Fruit fly (Drosophila melanogaster): Measurements from ENCODE around the gene CG42367.

The CG42367 gene

dm6 chr2L:9966983-9967737 lies 36.8 kb downstream of the CG42367 start, which contains the start of the genes Dref and RpL13 (continued):
- TF ChIP-seq CG8290 (GFP tag; optimal IDR thresholded peaks at IDR 0.05), result peak; percentile 67
- peak; percentile 87 to 92 for TF ChIP-seq CG8290 (tag; optimal IDR thresholded peaks at IDR 0.05)
- TF ChIP-seq Spps (tag; optimal IDR thresholded peaks at IDR 0.05), result peak; percentile 74
- peak; percentile 80 for TF ChIP-seq CG30403 (GFP tag; optimal IDR thresholded peaks at IDR 0.05)
- peak; percentile 61 for TF ChIP-seq da (GFP tag; optimal IDR thresholded peaks at IDR 0.05)
- TF ChIP-seq Asciz (GFP tag; optimal IDR thresholded peaks at IDR 0.05), result peak; percentile 92
- peak; percentile 65 for TF ChIP-seq vfl (GFP tag; optimal IDR thresholded peaks at IDR 0.05)
- TF ChIP-seq sens (GFP tag), result peak; percentile 97
- TF ChIP-seq CG43689 (GFP tag; IDR thresholded peaks at IDR 0.05), result peak; percentile 63
- peak; percentile 96 for TF ChIP-seq CG2116 (GFP tag; optimal IDR thresholded peaks at IDR 0.05)
- TF ChIP-seq CG2875 (GFP tag; optimal IDR thresholded peaks at IDR 0.05), result peak; percentile 91
- peak; percentile 55 for TF ChIP-seq CG15696 (tag; optimal IDR thresholded peaks at IDR 0.05)
- TF ChIP-seq HLH3B (GFP tag; IDR thresholded peaks at IDR 0.05), result peak; percentile 52; the same call in 1 of the 2 replicates
- peak; percentile 81 for TF ChIP-seq dmrt99B (tag; optimal IDR thresholded peaks at IDR 0.05)
- peak; percentile 73 for TF ChIP-seq Dp (GFP tag; optimal IDR thresholded peaks at IDR 0.05)
- TF ChIP-seq ci (GFP tag; IDR thresholded peaks at IDR 0.05), result peak; percentile 98
- peak; percentile 91 for TF ChIP-seq org-1 (GFP tag; optimal IDR thresholded peaks at IDR 0.05)
- no peak for TF ChIP-seq abd-A (tag; optimal IDR thresholded peaks at IDR 0.05)
- peak; percentile 51 for TF ChIP-seq CG8944 (GFP tag; optimal IDR thresholded peaks at IDR 0.05)
- TF ChIP-seq CG3065 (GFP tag; optimal IDR thresholded peaks at IDR 0.05), result peak; percentile 51
- peak; percentile 64 for TF ChIP-seq Bdp1 (GFP tag; optimal IDR thresholded peaks at IDR 0.05)
- TF ChIP-seq lab (GFP tag; optimal IDR thresholded peaks at IDR 0.05), result peak; percentile 96
- TF ChIP-seq wor (GFP tag; IDR thresholded peaks at IDR 0.05), result no peak
- TF ChIP-seq Abd-B (GFP tag; optimal IDR thresholded peaks at IDR 0.05), result peak; percentile 74
- TF ChIP-seq CG11504 (tag; optimal IDR thresholded peaks at IDR 0.05), result no peak
- TF ChIP-seq Taf1 (GFP tag; IDR thresholded peaks at IDR 0.05), result no peak; the same call in 1 of the 2 replicates
- peak; percentile 60 for TF ChIP-seq oc (tag; optimal IDR thresholded peaks at IDR 0.05)
- TF ChIP-seq lov (optimal IDR thresholded peaks at IDR 0.05), result no peak
- peak; percentile 96 for TF ChIP-seq lov (GFP tag; IDR thresholded peaks at IDR 0.05)
- TF ChIP-seq CG6175 (GFP tag; IDR thresholded peaks at IDR 0.05), result peak; percentile 79
- TF ChIP-seq trem (tag; optimal IDR thresholded peaks at IDR 0.05), result peak; percentile 85
- TF ChIP-seq CG10654 (GFP tag; optimal IDR thresholded peaks at IDR 0.05), result peak; percentile 79
- TF ChIP-seq luna (GFP tag; optimal IDR thresholded peaks at IDR 0.05), result peak; percentile 79
- TF ChIP-seq bab2 (GFP tag; optimal IDR thresholded peaks at IDR 0.05), result peak; percentile 69
- peak; percentile 49; the same call in 1 of the 2 replicates for TF ChIP-seq ssp (GFP tag; IDR thresholded peaks at IDR 0.05)
- peak; percentile 53 for TF ChIP-seq CG17802 (tag; optimal IDR thresholded peaks at IDR 0.05)
- TF ChIP-seq BtbVII (GFP tag; optimal IDR thresholded peaks at IDR 0.05), result peak; percentile 94
- no peak for TF ChIP-seq aop (GFP tag; IDR thresholded peaks at IDR 0.05)
- peak; percentile 46 for TF ChIP-seq ap (GFP tag; IDR thresholded peaks at IDR 0.05)
- TF ChIP-seq bowl (GFP tag; IDR thresholded peaks at IDR 0.05), result 0 out of 2 replicates have a peak, but pooled peaks have one; percentile 32
- peak; percentile 78 for TF ChIP-seq lbe (GFP tag; optimal IDR thresholded peaks at IDR 0.05)
- TF ChIP-seq sr (GFP tag; IDR thresholded peaks at IDR 0.05), result peak; percentile 85; the same call in 2 of the 3 replicates
- peak; percentile 88 for TF ChIP-seq gsb-n (tag; optimal IDR thresholded peaks at IDR 0.05)
- peak; percentile 96 for TF ChIP-seq dm (GFP tag; optimal IDR thresholded peaks at IDR 0.05)
- TF ChIP-seq CG8388 (GFP tag; optimal IDR thresholded peaks at IDR 0.05), result peak; percentile 76
- peak; percentile 81 for TF ChIP-seq cwo (GFP tag; optimal IDR thresholded peaks at IDR 0.05)
- TF ChIP-seq Fer2 (tag; optimal IDR thresholded peaks at IDR 0.05), result peak; percentile 86
- TF ChIP-seq CG9817 (tag; optimal IDR thresholded peaks at IDR 0.05), result peak; percentile 80
- peak; percentile 21 for TF ChIP-seq slou (GFP tag; optimal IDR thresholded peaks at IDR 0.05)
- peak; percentile 85 for TF ChIP-seq CG13894 (tag; optimal IDR thresholded peaks at IDR 0.05)

All from whole organism, embryonic.